Worm (Caenorhabditis elegans) whole organism, midembryonic: ENCODE measurements around the gene T10G3.2.
"Not testable (repeated sequence)": the region's sequence is repeated elsewhere in the genome, so short reads cannot be mapped to it uniquely, and the experiment has no call there.

Experiments used
- T22C8.4 ChIP-seq: fragments of 200-800 bp; sonication (Bioruptor generic); IDR thresholded peaks from 2 replicates; pipeline ENCODE4 v1.3.6; 2022; ENCODE audit warnings: missing genetic modification characterization, missing compliant biosample characterization
- cog-1 ChIP-seq: sonication (generic microtip); optimal IDR thresholded peaks from 2 replicates; lab custom pipeline; 2016; ENCODE audit warnings: missing genetic modification characterization, missing compliant biosample characterization
- flt-1 ChIP-seq: fragments of 200-800 bp; sonication (Bioruptor generic); IDR thresholded peaks from 2 replicates; pipeline ENCODE4 v1.3.6; 2022; ENCODE audit warnings: missing genetic modification characterization, missing compliant biosample characterization
- klf-2 ChIP-seq: fragments of 200-800 bp; sonication (Bioruptor generic); conservative IDR thresholded peaks from 2 replicates; pipeline ENCODE4 v1.3.6; 2022; ENCODE audit warnings: missing genetic modification reagents, missing genetic modification characterization, missing compliant biosample characterization
- med-1 ChIP-seq: sonication (generic microtip); optimal IDR thresholded peaks from 2 replicates; lab custom pipeline; 2017; ENCODE audit warnings: missing genetic modification characterization, mild to moderate bottlenecking, missing compliant biosample characterization, antibody characterized with exemption, missing genetic modification reagents; ENCODE audit not compliant: insufficient read depth
- ref-1 ChIP-seq: fragments of 200-800 bp; sonication (Bioruptor generic); conservative IDR thresholded peaks from 2 replicates; pipeline ENCODE4 v1.3.6; 2022; ENCODE audit warnings: missing genetic modification reagents, missing genetic modification characterization, missing compliant biosample characterization
- tab-1 ChIP-seq: fragments of 200-800 bp; sonication (Bioruptor generic); IDR thresholded peaks from 2 replicates; pipeline ENCODE4 v1.3.6; 2022; ENCODE audit warnings: missing genetic modification characterization, missing compliant biosample characterization
- ztf-23 ChIP-seq: fragments of 200-800 bp; sonication (Bioruptor generic); IDR thresholded peaks from 2 replicates; pipeline ENCODE4 v1.3.6; 2022; ENCODE audit warnings: missing genetic modification reagents, missing genetic modification characterization, missing compliant biosample characterization
- ztf-29 ChIP-seq: fragments of 200-800 bp; sonication (Bioruptor generic); IDR thresholded peaks from 2 replicates; pipeline ENCODE4 v1.3.6; 2022; ENCODE audit warnings: missing genetic modification reagents, missing genetic modification characterization, missing compliant biosample characterization

ce11 chrV:13443535-13443934 is 36.1 kb downstream of the T10G3.2 start, which contains the start of gene Y2H9A.6:
- not testable (repeated sequence) for TF ChIP-seq T22C8.4; ztf-29 (GFP tag; lab: Robert Waterston, UW); med-1 (GFP tag; lab: Kevin White, UChicago); flt-1 (GFP tag; lab: Robert Waterston, UW); ztf-23; cog-1 (tag; lab: Kevin White, UChicago); klf-2 (GFP tag; lab: Robert Waterston, UW); tab-1 (GFP tag; lab: Robert Waterston, UW); ref-1 (GFP tag; lab: Robert Waterston, UW)
